Fruit fly (Drosophila melanogaster) Kc167 (cell line): ENCODE results near the gene Nrx-IV.

ENCODE experiments used
- Sin3A ChIP-seq: fragments of >200 bp; optimal IDR thresholded peaks from 2 replicates; lab custom pipeline; 2018; ENCODE audit warnings: missing external identifiers
- h ChIP-seq: fragments of >200 bp; optimal IDR thresholded peaks from 3 replicates; lab custom pipeline; 2018; ENCODE audit warnings: missing external identifiers
- insv ChIP-seq: fragments of >200 bp; optimal IDR thresholded peaks from 3 replicates; lab custom pipeline; 2018; ENCODE audit warnings: missing external identifiers
- psq ChIP-seq: fragments of >200 bp; optimal IDR thresholded peaks from 2 replicates; lab custom pipeline; 2017; ENCODE audit warnings: missing external identifiers
- ttk ChIP-seq: sonication (Bioruptor generic); optimal IDR thresholded peaks from 2 replicates; lab custom pipeline; 2017; ENCODE audit warnings: missing external identifiers

DNA sequence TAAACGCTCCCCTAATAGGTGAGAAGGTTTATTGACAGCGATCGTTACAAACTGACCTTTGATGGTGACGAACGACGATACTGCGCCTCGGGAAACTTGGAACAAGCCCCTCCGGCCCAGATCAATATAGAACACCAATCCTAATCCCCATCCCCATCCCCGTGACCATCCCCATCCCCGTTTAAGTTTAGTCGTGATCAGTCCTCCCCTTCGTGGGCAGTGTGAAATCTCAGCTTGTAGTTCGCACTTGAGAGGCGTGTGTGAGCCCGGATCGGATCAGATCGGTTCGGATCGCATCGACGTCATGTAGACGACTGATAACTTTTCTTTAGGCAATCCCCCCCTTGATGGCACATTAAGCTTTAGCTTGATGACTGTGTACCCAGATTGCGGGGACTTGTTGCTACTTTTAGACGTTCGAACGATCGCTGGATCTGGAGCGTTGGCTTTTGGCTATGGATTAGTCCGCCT lies 38.3 kb downstream of the Nrx-IV start, which contains the start of gene Miox:
- TF ChIP-seq psq (lab: Kevin White, UChicago) (no peak), h (no peak), insv (lab: Kevin White, UChicago) (no peak), ttk (lab: Kevin White, UChicago) (no peak), Sin3A (lab: Kevin White, UChicago) (no peak)
